Worm (Caenorhabditis elegans): ENCODE data around the gene T01B7.9.

DNA sequence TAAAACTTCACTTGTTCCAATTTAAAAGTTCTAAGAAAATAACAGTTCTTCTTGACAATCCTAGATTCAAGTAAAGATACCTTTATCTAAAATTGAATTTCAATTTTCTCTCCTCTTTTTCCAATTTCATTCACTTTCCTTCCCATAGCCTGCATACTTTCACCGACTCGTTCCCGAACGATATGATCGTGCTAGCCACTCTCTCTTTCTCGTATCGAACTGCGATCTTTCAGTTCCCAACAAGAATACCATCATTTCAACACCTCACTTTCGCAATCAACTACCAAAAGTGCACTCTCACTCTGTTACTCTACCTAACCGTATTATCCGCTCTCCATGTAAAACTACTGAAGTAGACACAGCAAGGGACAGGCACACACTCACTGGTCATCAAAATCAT lies 23.5 kb upstream of the T01B7.9 start:
- TF ChIP-seq him-1 (tag; optimal IDR thresholded peaks at IDR 0.05) (no peak), dao-5 (tag; optimal IDR thresholded peaks at IDR 0.05) (no peak), W03F9.2 (tag; optimal IDR thresholded peaks at IDR 0.05) (no peak)

Data from whole organism, L4/young adult.